Worm (Caenorhabditis elegans) whole organism, L1 larva: ENCODE data around the gene C06A1.7.
A peak's percentile ranks its signal among the peaks of the same experiment; 100 is the strongest.

Experiments used
- ceh-82 ChIP-seq, 3 experiments: fragments of 150-350 bp in 1 of 3; sonication (generic microtip) in 2 of 3; optimal IDR thresholded peaks; 2 replicates each; lab custom pipeline; 2014 to 2017; ENCODE audit warnings: missing biosample characterization in 3 of 3, missing genetic modification characterization in 3 of 3
- snu-23 ChIP-seq: sonication (generic microtip); optimal IDR thresholded peaks from 2 replicates; lab custom pipeline; 2016; ENCODE audit warnings: missing genetic modification characterization, missing compliant biosample characterization
- ztf-4 ChIP-seq: fragments of 150-350 bp; optimal IDR thresholded peaks from 2 replicates; lab custom pipeline; 2014; ENCODE audit warnings: missing biosample characterization, missing genetic modification characterization

DNA sequence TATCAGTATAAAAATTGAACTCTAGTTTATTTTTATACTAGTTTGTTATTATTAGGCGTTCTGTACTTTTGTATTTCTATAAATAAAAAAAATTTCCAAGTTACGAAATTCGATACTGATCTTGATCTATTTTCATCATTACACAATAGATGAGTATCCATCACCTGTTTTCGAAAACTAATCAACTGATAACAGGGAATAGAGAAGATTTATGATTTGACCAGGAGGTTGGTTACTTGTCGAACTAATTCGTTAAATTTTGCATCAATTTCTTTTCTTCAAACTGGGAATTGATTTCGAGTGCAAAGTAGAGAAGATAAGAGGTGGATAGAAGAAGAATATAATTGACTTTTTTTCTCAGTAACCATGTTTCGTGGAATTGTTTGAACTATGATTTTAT, 49.3 kb upstream of the C06A1.7 start:
- TF ChIP-seq snu-23 (GFP tag; lab: Kevin White, UChicago): peak; percentile 11
- no peak for TF ChIP-seq ceh-82 (tag; optimal IDR thresholded peaks at IDR 0.05; lab: Kevin White, UChicago)
- no peak for TF ChIP-seq ztf-4
